Fruit fly (Drosophila melanogaster): ENCODE data around the gene AdamTS-A.

AdamTS-A gene

DNA sequence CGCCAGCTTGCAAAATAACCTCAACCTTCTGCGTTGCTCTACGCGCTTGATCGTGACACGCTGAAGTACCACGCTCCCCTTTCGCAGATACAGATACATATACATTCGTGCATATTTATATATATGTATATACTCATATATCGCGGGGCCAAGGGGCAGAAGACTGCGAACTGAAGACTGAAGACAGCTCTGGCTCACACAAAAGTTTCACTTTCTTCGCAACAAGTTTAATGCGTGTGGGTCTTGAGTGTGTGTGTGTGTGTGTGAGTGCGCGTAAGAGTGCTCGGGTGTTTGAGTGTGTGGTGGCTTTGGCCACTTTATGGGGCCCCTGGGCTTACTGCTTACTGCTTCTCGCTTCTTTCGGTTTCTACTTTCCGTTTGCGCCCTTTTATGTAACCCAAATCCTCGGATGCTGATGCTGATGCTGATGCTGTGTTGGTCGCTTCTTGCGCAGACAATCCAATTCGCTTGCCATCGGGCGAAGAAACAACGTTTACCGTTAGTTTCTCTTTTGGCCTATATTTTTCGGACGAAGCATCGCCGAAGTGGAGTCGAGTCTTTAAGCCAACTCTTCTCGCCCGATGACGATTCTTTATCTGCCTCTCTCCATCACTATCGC lies 48.7 kb downstream of the AdamTS-A start:
- peak; percentile 24 for TF ChIP-seq Dif (GFP tag; optimal IDR thresholded peaks at IDR 0.05; ENCODE audit: partially characterized antibody)
- TF ChIP-seq Hnf4 (GFP tag; optimal IDR thresholded peaks at IDR 0.05) = no peak
- peak; percentile 18 for TF ChIP-seq Vsx2 (GFP tag; optimal IDR thresholded peaks at IDR 0.05; ENCODE audit: partially characterized antibody)
- peak; percentile 21 for TF ChIP-seq Dfd (GFP tag; optimal IDR thresholded peaks at IDR 0.05)

dm6 chr3R:15425638-15426487 lies 50.1 kb downstream of the AdamTS-A start:
- no peak for TF ChIP-seq tai (GFP tag; optimal IDR thresholded peaks at IDR 0.05)
- TF ChIP-seq sage (GFP tag; optimal IDR thresholded peaks at IDR 0.05) = no peak
- TF ChIP-seq dmrt93B (GFP tag; optimal IDR thresholded peaks at IDR 0.05) = no peak
- no peak for TF ChIP-seq GATAd (GFP tag; optimal IDR thresholded peaks at IDR 0.05)
- no peak for TF ChIP-seq dsf (GFP tag; optimal IDR thresholded peaks at IDR 0.05; ENCODE audit: borderline replicate concordance)
- no peak for TF ChIP-seq psq (GFP tag; optimal IDR thresholded peaks at IDR 0.05)
- TF ChIP-seq lola (GFP tag; optimal IDR thresholded peaks at IDR 0.05) = no peak
- no peak for TF ChIP-seq OdsH (GFP tag; optimal IDR thresholded peaks at IDR 0.05)
- TF ChIP-seq Hr83 (GFP tag; optimal IDR thresholded peaks at IDR 0.05; ENCODE audit: poor library complexity, severe bottlenecking) = no peak
- TF ChIP-seq foxo (GFP tag; optimal IDR thresholded peaks at IDR 0.05) = no peak
- no peak for TF ChIP-seq Vsx2 (GFP tag; optimal IDR thresholded peaks at IDR 0.05; ENCODE audit: partially characterized antibody)
- TF ChIP-seq CG32264 (GFP tag; optimal IDR thresholded peaks at IDR 0.05) = no peak
- no peak for TF ChIP-seq usp (GFP tag; optimal IDR thresholded peaks at IDR 0.05)
- TF ChIP-seq dl (GFP tag; optimal IDR thresholded peaks at IDR 0.05; ENCODE audit: insufficient read depth in 1 of 2, partially characterized antibody in 2 of 2) = no peak
- TF ChIP-seq CrebA (GFP tag; optimal IDR thresholded peaks at IDR 0.05; ENCODE audit: borderline replicate concordance) = no peak
- no peak for TF ChIP-seq Dif (GFP tag; optimal IDR thresholded peaks at IDR 0.05; ENCODE audit: partially characterized antibody)

- TF ChIP-seq Dfd (GFP tag; optimal IDR thresholded peaks at IDR 0.05) = peak; percentile 98
- TF ChIP-seq OdsH (GFP tag; optimal IDR thresholded peaks at IDR 0.05) = no peak
Measured at dm6 chr3R:15424187-15424586, 51.8 kb downstream of the AdamTS-A start.

DNA sequence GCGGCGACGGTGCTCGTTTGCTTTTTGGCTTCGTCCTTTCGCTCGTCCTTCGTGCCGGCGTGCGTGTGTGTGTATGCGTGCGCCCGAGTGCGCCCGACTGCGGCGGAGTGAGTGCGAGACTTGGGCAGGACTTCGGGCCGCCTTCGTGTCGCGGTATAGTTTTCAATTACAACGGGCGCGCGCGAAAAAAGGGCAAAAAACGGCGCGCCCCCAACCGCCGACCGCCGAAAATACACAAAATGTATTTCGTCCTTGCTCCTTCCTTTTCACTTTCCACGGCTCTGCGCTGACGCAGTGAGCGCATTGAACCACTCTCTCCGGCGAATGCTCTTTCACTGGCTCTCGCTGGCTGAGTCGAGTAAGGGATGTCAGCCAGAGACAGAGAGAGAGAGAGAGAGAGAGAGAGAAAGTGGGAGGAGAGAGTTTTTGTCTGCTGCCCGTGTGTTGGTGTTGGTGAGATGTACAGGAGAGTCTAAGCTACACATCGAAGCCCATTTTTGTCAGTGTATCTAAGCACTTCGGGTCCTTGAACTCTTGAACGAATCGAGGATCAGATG lies 55.5 kb downstream of the AdamTS-A start:
- TF ChIP-seq Myc (optimal IDR thresholded peaks at IDR 0.05) = no peak
- no peak for TF ChIP-seq dmrt93B (GFP tag; optimal IDR thresholded peaks at IDR 0.05)
- TF ChIP-seq Mio (GFP tag; optimal IDR thresholded peaks at IDR 0.05) = no peak
- peak; percentile 77 for TF ChIP-seq pan (optimal IDR thresholded peaks at IDR 0.05)
- TF ChIP-seq Hr83 (GFP tag; optimal IDR thresholded peaks at IDR 0.05; ENCODE audit: poor library complexity, severe bottlenecking) = no peak
- no peak for TF ChIP-seq GATAd (GFP tag; optimal IDR thresholded peaks at IDR 0.05)
- TF ChIP-seq sv (GFP tag; optimal IDR thresholded peaks at IDR 0.05) = no peak
- TF ChIP-seq Dfd (GFP tag; optimal IDR thresholded peaks at IDR 0.05) = peak; percentile 4
- no peak for TF ChIP-seq usp (GFP tag; optimal IDR thresholded peaks at IDR 0.05)
- TF ChIP-seq Abd-B (GFP tag; optimal IDR thresholded peaks at IDR 0.05) = no peak
- peak; percentile 70 for TF ChIP-seq Dif (GFP tag; optimal IDR thresholded peaks at IDR 0.05; ENCODE audit: partially characterized antibody)
- no peak for TF ChIP-seq ey (GFP tag; optimal IDR thresholded peaks at IDR 0.05)
- no peak for TF ChIP-seq h (GFP tag; optimal IDR thresholded peaks at IDR 0.05)
- TF ChIP-seq psq (GFP tag; optimal IDR thresholded peaks at IDR 0.05) = peak; percentile 14
- TF ChIP-seq tai (GFP tag; optimal IDR thresholded peaks at IDR 0.05) = no peak
- peak in 1 of 2 experiments; percentile 61 for TF ChIP-seq dl (GFP tag; optimal IDR thresholded peaks at IDR 0.05; ENCODE audit: insufficient read depth in 1 of 2, partially characterized antibody in 2 of 2)
- no peak for TF ChIP-seq dsf (GFP tag; optimal IDR thresholded peaks at IDR 0.05; ENCODE audit: borderline replicate concordance)

DNA sequence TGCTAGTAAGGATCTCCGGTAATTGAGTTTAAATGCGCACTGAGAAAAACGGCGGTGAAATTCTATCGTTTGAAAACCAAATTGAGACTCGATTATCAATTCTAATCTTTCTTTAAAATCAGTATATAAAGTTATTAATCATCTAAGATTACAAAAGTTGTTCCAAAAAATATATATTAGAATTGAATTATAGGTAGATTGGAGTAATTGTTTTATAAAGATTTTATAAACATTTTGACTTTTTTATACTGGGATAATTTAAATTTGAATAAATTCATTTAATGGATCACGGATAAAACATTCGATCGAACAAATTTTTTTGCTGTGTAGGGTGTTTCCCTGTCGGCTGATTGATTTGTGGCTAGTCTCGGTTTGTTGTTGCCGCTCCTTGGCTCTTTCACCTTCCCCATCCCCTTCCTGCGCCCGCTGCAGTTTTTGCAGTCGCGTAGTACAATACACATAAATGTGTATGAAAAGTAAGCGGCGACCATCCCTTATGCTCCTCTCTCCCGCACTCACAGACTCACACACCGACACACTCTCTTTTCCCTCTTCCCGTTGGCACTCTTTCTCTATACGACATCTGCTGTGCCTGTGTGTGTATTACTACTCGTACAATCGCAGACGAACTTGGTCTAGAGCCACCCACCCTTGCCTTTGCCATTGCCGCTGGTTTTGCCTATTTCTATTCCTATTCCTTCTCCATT lies 57.0 kb downstream of the AdamTS-A start:
- TF ChIP-seq ey (GFP tag; optimal IDR thresholded peaks at IDR 0.05) (peak; percentile 18), h (GFP tag; optimal IDR thresholded peaks at IDR 0.05) (peak; percentile 8), sv (GFP tag; optimal IDR thresholded peaks at IDR 0.05) (peak; percentile 49), OdsH (GFP tag; optimal IDR thresholded peaks at IDR 0.05) (peak; percentile 42), Dfd (GFP tag; optimal IDR thresholded peaks at IDR 0.05) (no peak), br (GFP tag; optimal IDR thresholded peaks at IDR 0.05) (peak; percentile 1), rgr (GFP tag; optimal IDR thresholded peaks at IDR 0.05) (peak; percentile 38), pan (optimal IDR thresholded peaks at IDR 0.05) (no peak), Myc (optimal IDR thresholded peaks at IDR 0.05) (no peak), brk (GFP tag; optimal IDR thresholded peaks at IDR 0.05) (no peak), dsf (GFP tag; optimal IDR thresholded peaks at IDR 0.05; ENCODE audit: borderline replicate concordance) (no peak), dl (GFP tag; optimal IDR thresholded peaks at IDR 0.05; ENCODE audit: insufficient read depth in 1 of 2, partially characterized antibody in 2 of 2) (no peak), woc (GFP tag; optimal IDR thresholded peaks at IDR 0.05) (peak; percentile 35), foxo (GFP tag; optimal IDR thresholded peaks at IDR 0.05) (peak in 1 of 2 experiments; percentile 57), HLH106 (tag; optimal IDR thresholded peaks at IDR 0.05) (peak; percentile 46), Sp1 (GFP tag; optimal IDR thresholded peaks at IDR 0.05) (peak; percentile 67), tai (GFP tag; optimal IDR thresholded peaks at IDR 0.05) (no peak), Dif (GFP tag; optimal IDR thresholded peaks at IDR 0.05; ENCODE audit: partially characterized antibody) (peak; percentile 3), lola (GFP tag; optimal IDR thresholded peaks at IDR 0.05) (no peak), psq (GFP tag; optimal IDR thresholded peaks at IDR 0.05) (peak; percentile 23)
